Fruit fly (Drosophila melanogaster) whole organism, wandering third instar larva: ENCODE results near the gene CG13362.
A peak's percentile ranks its signal among the peaks of the same experiment; 100 is the strongest.

ENCODE experiments used
- Abd-B ChIP-seq: fragments of >200 bp; optimal IDR thresholded peaks from 2 replicates; lab custom pipeline; 2017; ENCODE audit warnings: missing biosample characterization, missing genetic modification characterization
- CG32264 ChIP-seq: fragments of 200-800 bp; sonication (Bioruptor generic); optimal IDR thresholded peaks from 2 replicates; lab custom pipeline; 2016; ENCODE audit warnings: missing biosample characterization, missing genetic modification characterization
- CG9705 ChIP-seq: fragments of 200-800 bp; sonication (Bioruptor generic); optimal IDR thresholded peaks from 2 replicates; lab custom pipeline; 2018; ENCODE audit warnings: missing biosample characterization, mild to moderate bottlenecking, missing genetic modification characterization
- CrebA ChIP-seq: fragments of 200-800 bp; sonication (Bioruptor generic); optimal IDR thresholded peaks from 2 replicates; lab custom pipeline; 2016; ENCODE audit warnings: missing biosample characterization, mild to moderate bottlenecking, missing genetic modification characterization, borderline replicate concordance
- Dfd ChIP-seq: fragments of >200 bp; optimal IDR thresholded peaks from 2 replicates; lab custom pipeline; 2017; ENCODE audit warnings: missing biosample characterization, missing genetic modification characterization
- Dif ChIP-seq: fragments of 200-275, 200-300 bp; sonication (Bioruptor generic); optimal IDR thresholded peaks from 2 replicates; lab custom pipeline; 2018; ENCODE audit warnings: missing biosample characterization, missing genetic modification characterization; ENCODE audit not compliant: partially characterized antibody
- GATAd ChIP-seq: sonication (Bioruptor generic); optimal IDR thresholded peaks from 2 replicates; lab custom pipeline; 2016; ENCODE audit warnings: missing biosample characterization, missing genetic modification characterization
- HLH106 ChIP-seq: fragments of 200-800 bp; optimal IDR thresholded peaks from 3 replicates; lab custom pipeline; 2019; ENCODE audit warnings: missing biosample characterization, mild to moderate bottlenecking, missing genetic modification characterization, moderate library complexity
- Hnf4 ChIP-seq: fragments of 200-800 bp; sonication (Bioruptor generic); optimal IDR thresholded peaks from 2 replicates; lab custom pipeline; 2016; ENCODE audit warnings: missing biosample characterization, mild to moderate bottlenecking, missing genetic modification characterization
- Hr78 ChIP-seq: fragments of >200 bp; optimal IDR thresholded peaks from 2 replicates; lab custom pipeline; 2017; ENCODE audit warnings: missing biosample characterization, missing genetic modification characterization
- Hr83 ChIP-seq: fragments of 200-300 bp; sonication (Bioruptor generic); optimal IDR thresholded peaks from 2 replicates; lab custom pipeline; 2016; ENCODE audit warnings: missing biosample characterization, mild to moderate bottlenecking, missing genetic modification characterization, moderate library complexity; ENCODE audit not compliant: poor library complexity, severe bottlenecking
- Jra ChIP-seq: sonication (Bioruptor generic); optimal IDR thresholded peaks from 2 replicates; lab custom pipeline; 2016; ENCODE audit warnings: missing biosample characterization, missing genetic modification characterization
- Mio ChIP-seq: sonication (Bioruptor generic); optimal IDR thresholded peaks from 2 replicates; lab custom pipeline; 2016; ENCODE audit warnings: missing biosample characterization, missing genetic modification characterization
- Myc ChIP-seq: fragments of >200 bp; optimal IDR thresholded peaks from 2 replicates; lab custom pipeline; 2017
- N ChIP-seq: fragments of >200 bp; optimal IDR thresholded peaks from 2 replicates; lab custom pipeline; 2018; ENCODE audit warnings: missing biosample characterization, missing external identifiers, missing genetic modification characterization
- OdsH ChIP-seq: fragments of 200-800 bp; sonication (Bioruptor generic); optimal IDR thresholded peaks from 2 replicates; lab custom pipeline; 2016; ENCODE audit warnings: missing biosample characterization, mild to moderate bottlenecking, missing genetic modification characterization
- Rel ChIP-seq, 2 experiments: fragments of 200-800 bp; sonication (Bioruptor generic) in 1 of 2; optimal IDR thresholded peaks; 2 replicates in 1 of 2; 3 replicates in 1 of 2; lab custom pipeline; 2016 to 2019; ENCODE audit warnings: mild to moderate bottlenecking in 2 of 2, missing biosample characterization in 2 of 2, missing genetic modification characterization in 2 of 2, moderate library complexity in 1 of 2
- Sp1 ChIP-seq: fragments of 200-800 bp; sonication (Bioruptor generic); optimal IDR thresholded peaks from 3 replicates; lab custom pipeline; 2019; ENCODE audit warnings: missing biosample characterization, mild to moderate bottlenecking, missing genetic modification characterization, moderate library complexity
- Vsx2 ChIP-seq: fragments of 200-300, 225-300 bp; sonication (Bioruptor generic); optimal IDR thresholded peaks from 2 replicates; lab custom pipeline; 2018; ENCODE audit warnings: missing biosample characterization, missing genetic modification characterization; ENCODE audit not compliant: partially characterized antibody
- br ChIP-seq: fragments of 200-800 bp; sonication (Bioruptor generic); optimal IDR thresholded peaks from 2 replicates; lab custom pipeline; 2016; ENCODE audit warnings: missing biosample characterization, missing genetic modification characterization
- brk ChIP-seq: fragments of 200-800 bp; sonication (Bioruptor generic); optimal IDR thresholded peaks from 2 replicates; lab custom pipeline; 2016; ENCODE audit warnings: missing biosample characterization, mild to moderate bottlenecking, missing genetic modification characterization
- dl ChIP-seq, 2 experiments: fragments of 175-275, 200-275 bp in 1 of 2; fragments of 200-275 bp in 1 of 2; sonication (Bioruptor generic); optimal IDR thresholded peaks; lab custom pipeline; 2018; ENCODE audit warnings: mild to moderate bottlenecking in 2 of 2, missing biosample characterization in 2 of 2, missing genetic modification characterization in 2 of 2, moderate library complexity in 2 of 2; ENCODE audit not compliant: partially characterized antibody in 2 of 2, insufficient read depth in 1 of 2
- dmrt93B ChIP-seq: fragments of 200-800 bp; sonication (Bioruptor generic); optimal IDR thresholded peaks from 2 replicates; lab custom pipeline; 2018; ENCODE audit warnings: missing biosample characterization, mild to moderate bottlenecking, missing genetic modification characterization
- dsf ChIP-seq: sonication (Bioruptor generic); optimal IDR thresholded peaks from 2 replicates; lab custom pipeline; 2016; ENCODE audit warnings: missing biosample characterization, missing genetic modification characterization, borderline replicate concordance
- ey ChIP-seq: fragments of 200-800 bp; sonication (Bioruptor generic); optimal IDR thresholded peaks from 2 replicates; lab custom pipeline; 2016; ENCODE audit warnings: missing biosample characterization, missing genetic modification characterization
- foxo ChIP-seq, 2 experiments: fragments of 200-800 bp; sonication (Bioruptor generic); optimal IDR thresholded peaks; 2 replicates in 1 of 2; 3 replicates in 1 of 2; lab custom pipeline; 2016 to 2017; ENCODE audit warnings: missing biosample characterization in 2 of 2, missing genetic modification characterization in 2 of 2
- fru ChIP-seq: fragments of 200-800 bp; sonication (Bioruptor generic); optimal IDR thresholded peaks from 3 replicates; lab custom pipeline; 2016; ENCODE audit warnings: missing biosample characterization, mild to moderate bottlenecking, missing genetic modification characterization
- h ChIP-seq: fragments of 200-800 bp; sonication (Bioruptor generic); optimal IDR thresholded peaks from 3 replicates; lab custom pipeline; 2016; ENCODE audit warnings: missing biosample characterization, mild to moderate bottlenecking, missing genetic modification characterization
- jim ChIP-seq: fragments of 175-275, 200-325 bp; sonication (Bioruptor generic); optimal IDR thresholded peaks from 2 replicates; lab custom pipeline; 2016; ENCODE audit warnings: missing biosample characterization, mild to moderate bottlenecking, missing genetic modification characterization
- lola ChIP-seq: fragments of >200 bp; optimal IDR thresholded peaks from 2 replicates; lab custom pipeline; 2017; ENCODE audit warnings: missing biosample characterization, missing genetic modification characterization
- pan ChIP-seq: fragments of >200 bp; optimal IDR thresholded peaks from 2 replicates; lab custom pipeline; 2017
- psq ChIP-seq: fragments of 200-800 bp; sonication (Bioruptor generic); optimal IDR thresholded peaks from 3 replicates; lab custom pipeline; 2017; ENCODE audit warnings: missing biosample characterization, mild to moderate bottlenecking, missing genetic modification characterization, moderate library complexity
- rgr ChIP-seq: fragments of 200-800 bp; sonication (Bioruptor generic); optimal IDR thresholded peaks from 3 replicates; lab custom pipeline; 2016; ENCODE audit warnings: missing biosample characterization, mild to moderate bottlenecking, missing genetic modification characterization
- sage ChIP-seq: fragments of 200-800 bp; sonication (Bioruptor generic); optimal IDR thresholded peaks from 2 replicates; lab custom pipeline; 2016; ENCODE audit warnings: missing biosample characterization, mild to moderate bottlenecking, missing genetic modification characterization
- sv ChIP-seq: fragments of 200-800 bp; sonication (Bioruptor generic); optimal IDR thresholded peaks from 3 replicates; lab custom pipeline; 2016; ENCODE audit warnings: missing biosample characterization, missing genetic modification characterization
- tai ChIP-seq: sonication (Bioruptor generic); optimal IDR thresholded peaks from 2 replicates; lab custom pipeline; 2016; ENCODE audit warnings: missing biosample characterization, missing genetic modification characterization
- usp ChIP-seq: fragments of >200 bp; optimal IDR thresholded peaks from 2 replicates; lab custom pipeline; 2017; ENCODE audit warnings: missing biosample characterization, missing genetic modification characterization
- woc ChIP-seq: sonication (Bioruptor generic); optimal IDR thresholded peaks from 2 replicates; lab custom pipeline; 2016; ENCODE audit warnings: missing biosample characterization, mild to moderate bottlenecking, missing genetic modification characterization

Gene CG13362

DNA sequence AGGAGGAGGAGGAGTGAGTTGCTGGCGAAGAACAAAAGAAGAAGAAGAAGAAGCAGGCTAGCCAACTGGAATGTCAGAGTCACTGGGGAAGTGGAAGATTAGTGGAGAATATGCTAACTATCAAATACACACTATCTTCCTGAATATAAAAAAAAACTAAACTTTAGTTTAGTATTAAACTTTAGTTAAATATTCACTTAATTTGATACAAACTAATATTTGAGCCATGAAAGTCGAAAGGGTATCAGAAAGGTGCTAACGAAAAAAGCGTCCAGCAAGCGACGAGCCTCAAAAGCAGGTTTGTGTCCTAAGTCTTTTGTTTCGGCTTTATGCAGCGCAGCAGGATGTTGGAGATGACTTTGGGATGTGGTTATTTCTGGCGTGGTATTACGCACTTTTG is 24.1 kb upstream of the CG13362 start:
- TF ChIP-seq Abd-B (GFP tag; lab: Kevin White, UChicago) (no peak), dmrt93B (GFP tag; lab: Kevin White, UChicago) (peak; percentile 54), Hr78 (GFP tag; lab: Kevin White, UChicago) (no peak), jim (GFP tag; lab: Kevin White, UChicago) (no peak), brk (GFP tag; lab: Kevin White, UChicago) (peak; percentile 50), psq (GFP tag; lab: Kevin White, UChicago) (peak; percentile 74), N (GFP tag; lab: Kevin White, UChicago) (no peak), usp (GFP tag; lab: Kevin White, UChicago) (no peak), CG32264 (GFP tag; lab: Kevin White, UChicago) (peak; percentile 38), woc (GFP tag; lab: Kevin White, UChicago) (peak; percentile 86), pan (lab: Kevin White, UChicago) (no peak), Dfd (GFP tag; lab: Kevin White, UChicago) (no peak), h (GFP tag; lab: Kevin White, UChicago) (peak; percentile 87), Hr83 (GFP tag; lab: Kevin White, UChicago) (no peak), Mio (GFP tag; lab: Kevin White, UChicago) (no peak), OdsH (GFP tag; lab: Kevin White, UChicago) (peak; percentile 79), dl (GFP tag; optimal IDR thresholded peaks at IDR 0.05; lab: Kevin White, UChicago; ENCODE audit: insufficient read depth in 1 of 2, partially characterized antibody in 2 of 2) (no peak), Hnf4 (GFP tag; lab: Kevin White, UChicago) (peak; percentile 59), foxo (GFP tag; optimal IDR thresholded peaks at IDR 0.05; lab: Kevin White, UChicago) (peak in 1 of 2 experiments; percentile 81), dsf (GFP tag; lab: Kevin White, UChicago) (no peak), Myc (lab: Kevin White, UChicago) (no peak), br (GFP tag; lab: Kevin White, UChicago) (peak; percentile 70), Vsx2 (no peak), fru (GFP tag; lab: Kevin White, UChicago) (peak; percentile 83), Dif (GFP tag; lab: Kevin White, UChicago) (no peak), Rel (GFP tag; optimal IDR thresholded peaks at IDR 0.05; lab: Kevin White, UChicago) (peak; percentile 12), Rel (tag; optimal IDR thresholded peaks at IDR 0.05; lab: Kevin White, UChicago) (no peak), lola (no peak), sage (GFP tag; lab: Kevin White, UChicago) (peak; percentile 62), sv (no peak), rgr (peak; percentile 79), Sp1 (peak; percentile 83), CG9705 (peak; percentile 26), GATAd (no peak), Jra (GFP tag; lab: Kevin White, UChicago) (peak; percentile 40), CrebA (GFP tag; lab: Kevin White, UChicago) (no peak), HLH106 (tag; lab: Kevin White, UChicago) (peak; percentile 77), ey (GFP tag; lab: Kevin White, UChicago) (peak; percentile 74), tai (GFP tag; lab: Kevin White, UChicago) (peak; percentile 3)
- TF ChIP-seq, all 38 proteins: peak for 20

DNA sequence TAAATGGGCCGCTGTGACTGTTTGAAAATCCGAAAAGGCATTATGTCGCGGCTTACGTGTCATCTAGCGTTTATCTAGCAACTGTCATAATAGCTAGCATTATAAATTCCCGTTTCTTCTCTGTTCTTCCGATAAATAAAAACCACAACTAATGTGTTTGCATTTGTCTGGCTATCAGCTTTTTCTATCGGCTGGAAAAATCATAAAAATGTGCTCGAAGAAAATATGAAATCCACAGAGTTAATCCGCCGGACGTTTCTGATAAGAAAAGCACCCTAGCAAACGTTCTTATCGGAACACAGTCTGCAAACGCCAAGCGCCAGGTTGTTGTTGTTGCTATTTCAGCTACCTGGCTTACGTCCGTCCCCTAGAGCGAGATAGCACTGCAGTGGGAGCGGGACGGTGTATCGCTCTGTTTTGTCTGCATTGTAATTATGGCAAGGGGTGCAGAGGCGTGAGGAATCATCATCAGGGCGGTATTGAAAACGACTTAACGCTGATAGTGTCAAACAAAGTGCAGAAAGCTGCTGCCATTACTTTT is 23.1 kb upstream of the CG13362 start:
- no peak for TF ChIP-seq Hr78 (GFP tag; lab: Kevin White, UChicago)
- no peak for TF ChIP-seq GATAd
- no peak for TF ChIP-seq Abd-B (GFP tag; lab: Kevin White, UChicago)
- TF ChIP-seq br (GFP tag; lab: Kevin White, UChicago) = no peak
- no peak for TF ChIP-seq Sp1
- no peak for TF ChIP-seq CG32264 (GFP tag; lab: Kevin White, UChicago)
- TF ChIP-seq lola = no peak
- TF ChIP-seq brk (GFP tag; lab: Kevin White, UChicago) = no peak
- no peak for TF ChIP-seq HLH106 (tag; lab: Kevin White, UChicago)
- TF ChIP-seq woc (GFP tag; lab: Kevin White, UChicago) = no peak
- TF ChIP-seq Rel (GFP tag; optimal IDR thresholded peaks at IDR 0.05; lab: Kevin White, UChicago) = no peak
- TF ChIP-seq Rel (tag; optimal IDR thresholded peaks at IDR 0.05; lab: Kevin White, UChicago) = no peak
- no peak for TF ChIP-seq usp (GFP tag; lab: Kevin White, UChicago)
- no peak for TF ChIP-seq pan (lab: Kevin White, UChicago)
- no peak for TF ChIP-seq rgr
- no peak for TF ChIP-seq Dfd (GFP tag; lab: Kevin White, UChicago)
- no peak for TF ChIP-seq ey (GFP tag; lab: Kevin White, UChicago)
- TF ChIP-seq Mio (GFP tag; lab: Kevin White, UChicago) = no peak
- TF ChIP-seq, all 38 proteins: peak for 0
